Worm (Caenorhabditis elegans) whole organism, L4 larva: ENCODE data around the gene F13A2.5.
A peak's percentile ranks its signal among the peaks of the same experiment; 100 is the strongest.

Source experiments
- F37D6.2 ChIP-seq: sonication (generic microtip); optimal IDR thresholded peaks from 2 replicates; lab custom pipeline; 2016; ENCODE audit warnings: mild to moderate bottlenecking, missing genetic modification characterization, missing compliant biosample characterization
- R02D3.7 ChIP-seq: fragments of 150-350 bp; sonication (generic microtip); optimal IDR thresholded peaks from 3 replicates; lab custom pipeline; 2014; ENCODE audit warnings: missing biosample characterization, missing genetic modification characterization
- T26A8.4 ChIP-seq: fragments of 200-800 bp; sonication (Bioruptor generic); IDR thresholded peaks from 2 replicates; pipeline ENCODE4 v1.3.6; 2022; ENCODE audit warnings: missing genetic modification characterization, missing compliant biosample characterization
- Y48G9A.11 ChIP-seq: fragments of 200-800 bp; sonication (Bioruptor generic); IDR thresholded peaks from 2 replicates; pipeline ENCODE4 v1.3.6; 2022; ENCODE audit warnings: missing genetic modification reagents, missing genetic modification characterization, missing compliant biosample characterization
- ZK337.2 ChIP-seq: fragments of 200-800 bp; sonication (Bioruptor generic); IDR thresholded peaks from 2 replicates; pipeline ENCODE4 v1.3.6; 2022; ENCODE audit warnings: missing genetic modification reagents, missing genetic modification characterization, missing compliant biosample characterization
- aha-1 ChIP-seq: fragments of 150-350 bp; peaks from one replicate; lab custom pipeline; 2014; ENCODE audit warnings: missing biosample characterization, missing genetic modification characterization
- aly-2 ChIP-seq: sonication (generic microtip); optimal IDR thresholded peaks from 2 replicates; lab custom pipeline; 2018; ENCODE audit warnings: missing biosample characterization, missing genetic modification characterization
- ama-1 ChIP-seq: fragments of 150-350 bp; optimal IDR thresholded peaks from 2 replicates; lab custom pipeline; 2014; ENCODE audit warnings: inconsistent platforms, mixed read lengths
- ceh-28 ChIP-seq: fragments of 150-350 bp; optimal IDR thresholded peaks from 2 replicates; lab custom pipeline; 2014; ENCODE audit warnings: missing biosample characterization, missing genetic modification reagents, missing genetic modification characterization
- ceh-44 ChIP-seq: fragments of 200-800 bp; sonication (Bioruptor generic); IDR thresholded peaks from 2 replicates; pipeline ENCODE4 v1.3.6; 2022; ENCODE audit warnings: missing genetic modification reagents, missing genetic modification characterization, missing compliant biosample characterization
- daf-12 ChIP-seq: fragments of 150-350 bp; optimal IDR thresholded peaks from 2 replicates; lab custom pipeline; 2014; ENCODE audit warnings: missing biosample characterization, missing genetic modification reagents, missing genetic modification characterization
- daf-16 ChIP-seq, 3 experiments: sonication (generic microtip); optimal IDR thresholded peaks; 2 replicates each; lab custom pipeline; 2016 to 2017; ENCODE audit warnings: missing genetic modification characterization in 3 of 3, missing genetic modification reagents in 3 of 3, mild to moderate bottlenecking in 2 of 3, missing compliant biosample characterization in 2 of 3, missing biosample characterization in 1 of 3, moderate library complexity in 1 of 3
- dmd-6 ChIP-seq: fragments of 200-800 bp; sonication (Bioruptor generic); IDR thresholded peaks from 2 replicates; pipeline ENCODE4 v1.3.6; 2022; ENCODE audit warnings: missing genetic modification reagents, missing genetic modification characterization, missing compliant biosample characterization
- dmd-9 ChIP-seq: fragments of 200-800 bp; sonication (Bioruptor generic); IDR thresholded peaks from 2 replicates; pipeline ENCODE4 v1.3.6; 2022; ENCODE audit warnings: missing genetic modification reagents, missing genetic modification characterization, missing compliant biosample characterization
- dpl-1 ChIP-seq: fragments of 150-350 bp; optimal IDR thresholded peaks from 2 replicates; lab custom pipeline; 2014; ENCODE audit warnings: missing biosample characterization, missing genetic modification reagents, missing genetic modification characterization
- egl-27 ChIP-seq: sonication (generic microtip); optimal IDR thresholded peaks from 3 replicates; lab custom pipeline; 2017; ENCODE audit warnings: missing biosample characterization, missing genetic modification reagents, missing genetic modification characterization
- hif-1 ChIP-seq, 2 experiments: sonication (generic microtip); optimal IDR thresholded peaks; 2 replicates each; lab custom pipeline; 2016 to 2017; ENCODE audit warnings: missing compliant biosample characterization in 2 of 2, missing genetic modification characterization in 2 of 2, missing genetic modification reagents in 2 of 2, missing genotype in 2 of 2, mild to moderate bottlenecking in 1 of 2
- hmg-1.1 ChIP-seq: fragments of 200-800 bp; sonication (Bioruptor generic); IDR thresholded peaks from 2 replicates; pipeline ENCODE4 v1.3.6; 2022; ENCODE audit warnings: missing genetic modification reagents, missing genetic modification characterization, missing compliant biosample characterization
- lin-1 ChIP-seq: fragments of 200-800 bp; sonication (Bioruptor generic); IDR thresholded peaks from 2 replicates; pipeline ENCODE4 v1.3.6; 2022; ENCODE audit warnings: missing genetic modification reagents, missing genetic modification characterization, missing compliant biosample characterization
- lin-13 ChIP-seq: fragments of 150-350 bp; optimal IDR thresholded peaks from 2 replicates; lab custom pipeline; 2014; ENCODE audit warnings: missing biosample characterization, missing genetic modification reagents, missing genetic modification characterization
- lin-15B ChIP-seq: fragments of 150-350 bp; sonication (generic microtip); optimal IDR thresholded peaks from 3 replicates; lab custom pipeline; 2014; ENCODE audit warnings: missing biosample characterization, missing genetic modification characterization
- lsy-2 ChIP-seq, 2 experiments: fragments of 150-350 bp in 1 of 2; sonication (generic microtip) in 1 of 2; optimal IDR thresholded peaks; 2 replicates each; lab custom pipeline; 2014 to 2017; ENCODE audit warnings: missing biosample characterization in 2 of 2, missing genetic modification characterization in 2 of 2
- mxl-2 ChIP-seq: fragments of 200-800 bp; sonication (Bioruptor generic); conservative IDR thresholded peaks from 2 replicates; pipeline ENCODE4 v1.3.6; 2022; ENCODE audit warnings: missing genetic modification reagents, missing genetic modification characterization, missing compliant biosample characterization
- mxl-3 ChIP-seq: fragments of 200-800 bp; sonication (Bioruptor generic); optimal IDR thresholded peaks from 2 replicates; lab custom pipeline; 2018; ENCODE audit warnings: mild to moderate bottlenecking, missing genetic modification characterization, missing compliant biosample characterization
- nhr-102 ChIP-seq: sonication (generic microtip); optimal IDR thresholded peaks from 2 replicates; lab custom pipeline; 2016; ENCODE audit warnings: mild to moderate bottlenecking, missing genetic modification characterization, moderate library complexity, missing compliant biosample characterization
- nhr-11 ChIP-seq: fragments of 150-350 bp; optimal IDR thresholded peaks from 2 replicates; lab custom pipeline; 2014; ENCODE audit warnings: missing biosample characterization, missing genetic modification characterization
- nhr-25 ChIP-seq: sonication (generic microtip); optimal IDR thresholded peaks from 2 replicates; lab custom pipeline; 2017; ENCODE audit warnings: missing genetic modification characterization, mild to moderate bottlenecking, missing compliant biosample characterization, antibody characterized with exemption, moderate library complexity, borderline replicate concordance; ENCODE audit not compliant: insufficient read depth
- nhr-41 ChIP-seq: fragments of 200-800 bp; sonication (Bioruptor generic); IDR thresholded peaks from 2 replicates; pipeline ENCODE4 v1.3.6; 2022; ENCODE audit warnings: missing genetic modification reagents, missing genetic modification characterization, missing compliant biosample characterization
- nhr-42 ChIP-seq: fragments of 200-800 bp; sonication (Bioruptor generic); IDR thresholded peaks from 2 replicates; pipeline ENCODE4 v1.3.6; 2022; ENCODE audit warnings: missing genetic modification characterization, missing compliant biosample characterization
- nhr-6 ChIP-seq: fragments of 150-350 bp; optimal IDR thresholded peaks from 2 replicates; lab custom pipeline; 2014; ENCODE audit warnings: missing biosample characterization, missing genetic modification characterization
- pha-4 ChIP-seq, 2 experiments: fragments of 150-350 bp in 1 of 2; fragments of 200-800 bp in 1 of 2; sonication (Bioruptor generic) in 1 of 2; IDR thresholded peaks in 1 of 2; optimal IDR thresholded peaks in 1 of 2; 2 replicates each; pipeline versions ENCODE4 v1.3.6 to Lab custom; 2014 to 2022; ENCODE audit warnings: missing genetic modification characterization in 2 of 2, missing genetic modification reagents in 2 of 2, missing biosample characterization in 1 of 2, missing compliant biosample characterization in 1 of 2
- saeg-2 ChIP-seq: fragments of 200-800 bp; sonication (Bioruptor generic); IDR thresholded peaks from 2 replicates; pipeline ENCODE4 v1.3.6; 2022; ENCODE audit warnings: missing genetic modification reagents, missing genetic modification characterization, missing compliant biosample characterization
- sdz-12 ChIP-seq: fragments of 200-800 bp; sonication (Bioruptor generic); optimal IDR thresholded peaks from 2 replicates; lab custom pipeline; 2018; ENCODE audit warnings: mild to moderate bottlenecking, missing genetic modification characterization, missing compliant biosample characterization
- set-16 ChIP-seq: fragments of 200-800 bp; sonication (Bioruptor generic); IDR thresholded peaks from 2 replicates; pipeline ENCODE4 v1.3.6; 2022; ENCODE audit warnings: missing genetic modification reagents, missing genetic modification characterization, missing compliant biosample characterization
- spr-3 ChIP-seq: fragments of 200-800 bp; sonication (Bioruptor generic); optimal IDR thresholded peaks from 2 replicates; lab custom pipeline; 2018; ENCODE audit warnings: mild to moderate bottlenecking, missing genetic modification characterization, missing compliant biosample characterization
- unc-62 ChIP-seq, 3 experiments: fragments of 150-350 bp in 1 of 3; sonication (generic microtip); optimal IDR thresholded peaks in 2 of 3; peaks in 1 of 3; 1 replicate in 1 of 3; 2 replicates in 2 of 3; lab custom pipeline; 2014 to 2017; ENCODE audit warnings: missing biosample characterization in 3 of 3, missing genetic modification characterization in 3 of 3, missing genetic modification reagents in 3 of 3, missing genotype in 1 of 3
- vab-7 ChIP-seq: fragments of 200-800 bp; sonication (Bioruptor generic); IDR thresholded peaks from 2 replicates; pipeline ENCODE4 v1.3.6; 2022; ENCODE audit warnings: missing genetic modification reagents, missing genetic modification characterization, missing compliant biosample characterization
- zag-1 ChIP-seq: fragments of 150-350 bp; optimal IDR thresholded peaks from 2 replicates; lab custom pipeline; 2014; ENCODE audit warnings: missing biosample characterization, missing genetic modification characterization
- zip-2 ChIP-seq: fragments of 150-350 bp; optimal IDR thresholded peaks from 2 replicates; lab custom pipeline; 2014; ENCODE audit warnings: missing biosample characterization, missing genetic modification characterization

F13A2.5 gene

ce11 chrV:4398884-4399283, 2.9 kb downstream of the F13A2.5 start:
- peak; percentile 61; the same call in 1 of the 2 replicates for TF ChIP-seq set-16 (GFP tag; lab: Robert Waterston, UW)
- TF ChIP-seq nhr-42: no peak
- TF ChIP-seq aly-2 (tag; lab: Kevin White, UChicago): no peak
- no peak for TF ChIP-seq nhr-11 (tag; lab: Kevin White, UChicago)
- TF ChIP-seq, all 104 proteins: peak for 1

ce11 chrV:4398127-4398526, 3.6 kb downstream of the F13A2.5 start:
- TF ChIP-seq hmg-1.1 (no peak), nhr-11 (tag; lab: Kevin White, UChicago) (no peak), aha-1 (tag; lab: Kevin White, UChicago) (peak; percentile 93)

ce11 chrV:4396257-4396656, 5.5 kb downstream of the F13A2.5 start, which contains the start of gene F13A2.3:
TSS of gene F13A2.3 (minus strand) at chrV:4396357.
- TF ChIP-seq spr-3 (GFP tag; lab: Kevin White, UChicago): no peak
- TF ChIP-seq ceh-44 (GFP tag; lab: Robert Waterston, UW): no peak
- TF ChIP-seq ceh-28: no peak
- no peak for TF ChIP-seq ZK337.2 (GFP tag; lab: Robert Waterston, UW)

ce11 chrV:4387916-4388315, 13.8 kb downstream of the F13A2.5 start:
- TF ChIP-seq nhr-41 (GFP tag; lab: Robert Waterston, UW): no peak
- TF ChIP-seq vab-7: no peak
- no peak for TF ChIP-seq daf-12 (tag; lab: Kevin White, UChicago)

- TF ChIP-seq saeg-2: no peak
- TF ChIP-seq mxl-3 (GFP tag; lab: Kevin White, UChicago): no peak
- no peak for TF ChIP-seq unc-62 (GFP tag; optimal IDR thresholded peaks at IDR 0.05 in 1 of 2; lab: Kevin White, UChicago)
- no peak for TF ChIP-seq unc-62 (tag; optimal IDR thresholded peaks at IDR 0.05; lab: Kevin White, UChicago)
- TF ChIP-seq mxl-2 (GFP tag; lab: Robert Waterston, UW): no peak
- no peak for TF ChIP-seq nhr-6 (tag; lab: Kevin White, UChicago)
- no peak for TF ChIP-seq Y48G9A.11 (GFP tag; lab: Robert Waterston, UW)
- no peak for TF ChIP-seq lin-1 (GFP tag; lab: Robert Waterston, UW)
Observed at ce11 chrV:4387402-4387801, 14.4 kb downstream of the F13A2.5 start, which contains the start of gene F13A2.9. TSS of gene F13A2.9 (minus strand) at chrV:4387502.

ce11 chrV:4386173-4386572, 15.6 kb downstream of the F13A2.5 start, which contains the start of gene F13A2.10:
TSS of gene F13A2.10 (minus strand) at chrV:4386273.
- no peak for TF ChIP-seq sdz-12 (GFP tag; lab: Kevin White, UChicago)
- no peak for TF ChIP-seq dpl-1 (GFP tag; lab: Kevin White, UChicago)
- no peak for TF ChIP-seq daf-16 (GFP tag; optimal IDR thresholded peaks at IDR 0.05; lab: Kevin White, UChicago)
- TF ChIP-seq daf-16 (tag; optimal IDR thresholded peaks at IDR 0.05; lab: Kevin White, UChicago): no peak
- no peak for TF ChIP-seq zag-1 (tag; lab: Kevin White, UChicago)
- TF ChIP-seq F37D6.2 (tag; lab: Kevin White, UChicago): no peak
- TF ChIP-seq aha-1 (tag; lab: Kevin White, UChicago): peak; percentile 34
- TF ChIP-seq ama-1: no peak

- TF ChIP-seq egl-27 (no peak), nhr-102 (tag; lab: Kevin White, UChicago) (no peak), T26A8.4 (GFP tag; lab: Robert Waterston, UW) (no peak), hif-1 (tag; optimal IDR thresholded peaks at IDR 0.05; lab: Kevin White, UChicago) (no peak), lin-15B (tag; lab: Kevin White, UChicago) (no peak), dmd-9 (GFP tag; lab: Robert Waterston, UW) (no peak), zip-2 (no peak), pha-4 (GFP tag; IDR thresholded peaks at IDR 0.05; lab: Robert Waterston, UW) (no peak), pha-4 (tag; optimal IDR thresholded peaks at IDR 0.05; lab: Kevin White, UChicago) (no peak), dmd-6 (GFP tag; lab: Robert Waterston, UW) (no peak), mxl-2 (GFP tag; lab: Robert Waterston, UW) (no peak), daf-16 (GFP tag; optimal IDR thresholded peaks at IDR 0.05; lab: Kevin White, UChicago) (no peak), daf-16 (tag; optimal IDR thresholded peaks at IDR 0.05; lab: Kevin White, UChicago) (no peak), lsy-2 (tag; optimal IDR thresholded peaks at IDR 0.05; lab: Kevin White, UChicago) (no peak), nhr-25 (tag; lab: Kevin White, UChicago) (no peak), lin-13 (GFP tag; lab: Kevin White, UChicago) (no peak), R02D3.7 (tag; lab: Kevin White, UChicago) (no peak)
Observed at ce11 chrV:4384482-4384881, 17.3 kb downstream of the F13A2.5 start, which contains the start of gene F13A2.2. TSS of gene F13A2.2 (minus strand) at chrV:4384582.
